Worm (Caenorhabditis elegans): ENCODE measurements around the gene glr-1.

Gene glr-1

ce11 chrIII:8580802-8581201 is 7.6 kb downstream of the glr-1 start, which contains the start of gene doxa-1:
TSS of gene doxa-1 (plus strand) at chrIII:8581102.
- TF ChIP-seq nhr-67 (tag; optimal IDR thresholded peaks at IDR 0.05) (no peak), ceh-28 (tag; optimal IDR thresholded peaks at IDR 0.05) (no peak), pqm-1 (tag; optimal IDR thresholded peaks at IDR 0.05) (no peak)

DNA sequence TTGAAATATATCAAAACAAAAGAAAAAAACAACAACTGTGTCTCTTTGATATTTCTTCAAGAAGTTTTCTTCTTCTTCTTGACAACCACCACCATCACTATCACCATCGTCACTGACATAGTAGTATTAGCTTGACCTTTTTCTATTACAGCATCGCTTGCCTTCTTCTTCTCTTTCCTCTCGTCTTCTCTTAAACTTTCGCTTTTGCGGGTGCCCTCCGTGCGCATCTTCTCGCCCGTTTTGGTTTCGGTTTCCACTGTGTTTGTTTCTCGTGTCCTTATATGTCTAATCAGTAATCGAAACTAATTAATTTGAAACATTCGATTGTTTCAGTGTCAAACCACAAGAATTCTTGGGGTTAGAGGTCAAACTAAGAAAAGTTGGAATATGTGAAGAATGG is 9.1 kb downstream of the glr-1 start:
- TF ChIP-seq nhr-76 (tag; optimal IDR thresholded peaks at IDR 0.05) (no peak), ceh-9 (tag; optimal IDR thresholded peaks at IDR 0.05) (no peak), elt-2 (tag; optimal IDR thresholded peaks at IDR 0.05) (no peak), ZK546.5 (tag; optimal IDR thresholded peaks at IDR 0.05) (no peak), lin-39 (tag; optimal IDR thresholded peaks at IDR 0.05) (no peak), lsy-12 (tag; optimal IDR thresholded peaks at IDR 0.05) (no peak), nhr-23 (tag; optimal IDR thresholded peaks at IDR 0.05) (peak; percentile 11), nhr-25 (tag; optimal IDR thresholded peaks at IDR 0.05) (peak; percentile 83), ztf-4 (tag; optimal IDR thresholded peaks at IDR 0.05) (no peak), egl-27 (tag; optimal IDR thresholded peaks at IDR 0.05) (no peak), unc-62 (GFP tag; optimal IDR thresholded peaks at IDR 0.05) (no peak)

DNA sequence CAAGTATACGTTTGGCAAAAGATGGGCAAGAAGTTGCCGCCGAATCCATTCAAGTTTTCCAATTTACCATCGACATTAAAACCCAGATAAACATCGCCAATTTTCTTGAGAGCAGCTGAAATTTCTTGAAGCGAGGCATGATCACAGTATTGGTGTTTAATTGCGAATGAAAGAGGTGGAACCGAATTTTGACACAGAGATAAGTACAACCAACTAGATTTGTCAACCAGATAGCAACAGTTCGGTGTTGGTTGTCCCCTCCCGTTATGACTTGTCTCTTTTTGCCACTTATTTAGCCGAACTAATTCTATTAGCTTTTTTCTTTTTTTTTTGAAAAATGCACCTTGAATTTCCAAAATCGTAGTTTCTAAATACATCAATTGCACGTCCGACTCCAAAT is 10.1 kb downstream of the glr-1 start:
- TF ChIP-seq eor-1 (tag; optimal IDR thresholded peaks at IDR 0.05): no peak
- peak; percentile 80 for TF ChIP-seq elt-1 (tag; optimal IDR thresholded peaks at IDR 0.05)
- TF ChIP-seq mml-1 (tag; optimal IDR thresholded peaks at IDR 0.05): no peak
- no peak for TF ChIP-seq fkh-2 (tag; optimal IDR thresholded peaks at IDR 0.05)
- no peak for TF ChIP-seq skn-1 (tag; optimal IDR thresholded peaks at IDR 0.05)
- TF ChIP-seq ceh-16 (tag; optimal IDR thresholded peaks at IDR 0.05): no peak
- no peak for TF ChIP-seq fos-1 (tag; optimal IDR thresholded peaks at IDR 0.05)
- TF ChIP-seq elt-3 (tag; optimal IDR thresholded peaks at IDR 0.05): no peak
- no peak for TF ChIP-seq nhr-23 (tag; optimal IDR thresholded peaks at IDR 0.05)
- peak; percentile 10 for TF ChIP-seq nhr-25 (tag; optimal IDR thresholded peaks at IDR 0.05)
- TF ChIP-seq nhr-12 (tag; optimal IDR thresholded peaks at IDR 0.05): no peak
- TF ChIP-seq ama-1 (optimal IDR thresholded peaks at IDR 0.05): no peak
- TF ChIP-seq tbx-2 (tag; optimal IDR thresholded peaks at IDR 0.05): no peak

- peak; percentile 7 for TF ChIP-seq nhr-23 (tag; optimal IDR thresholded peaks at IDR 0.05)
- peak; percentile 97 for TF ChIP-seq elt-1 (tag; optimal IDR thresholded peaks at IDR 0.05)
- TF ChIP-seq lin-39 (tag; optimal IDR thresholded peaks at IDR 0.05): no peak
- no peak for TF ChIP-seq pha-4 (tag; optimal IDR thresholded peaks at IDR 0.05)
- no peak for TF ChIP-seq ztf-4 (tag; optimal IDR thresholded peaks at IDR 0.05)
- no peak for TF ChIP-seq lsy-12 (tag; optimal IDR thresholded peaks at IDR 0.05)
- no peak for TF ChIP-seq R02D3.7 (tag; optimal IDR thresholded peaks at IDR 0.05)
- TF ChIP-seq ama-1 (optimal IDR thresholded peaks at IDR 0.05): no peak
- TF ChIP-seq nhr-25 (tag; optimal IDR thresholded peaks at IDR 0.05): peak; percentile 64
- TF ChIP-seq ceh-9 (tag; optimal IDR thresholded peaks at IDR 0.05): no peak
- TF ChIP-seq eor-1 (tag; optimal IDR thresholded peaks at IDR 0.05): no peak
- TF ChIP-seq nhr-77 (tag; optimal IDR thresholded peaks at IDR 0.05): no peak
- no peak for TF ChIP-seq egl-27 (tag; optimal IDR thresholded peaks at IDR 0.05)
Observed at ce11 chrIII:8577534-8577933, 10.9 kb downstream of the glr-1 start.

- TF ChIP-seq elt-1 (tag; optimal IDR thresholded peaks at IDR 0.05): peak; percentile 51
- no peak for TF ChIP-seq ceh-82 (tag; optimal IDR thresholded peaks at IDR 0.05)
- peak; percentile 93 for TF ChIP-seq nhr-23 (tag; optimal IDR thresholded peaks at IDR 0.05)
- TF ChIP-seq nhr-67 (tag; optimal IDR thresholded peaks at IDR 0.05): no peak
- peak; percentile 71 for TF ChIP-seq snpc-4 (tag; optimal IDR thresholded peaks at IDR 0.05)
- no peak for TF ChIP-seq unc-62 (GFP tag; optimal IDR thresholded peaks at IDR 0.05)
- no peak for TF ChIP-seq ztf-11 (tag; optimal IDR thresholded peaks at IDR 0.05)
- TF ChIP-seq ZK546.5 (tag; optimal IDR thresholded peaks at IDR 0.05): no peak
Observed at ce11 chrIII:8575359-8576101, 12.9 kb downstream of the glr-1 start.

DNA sequence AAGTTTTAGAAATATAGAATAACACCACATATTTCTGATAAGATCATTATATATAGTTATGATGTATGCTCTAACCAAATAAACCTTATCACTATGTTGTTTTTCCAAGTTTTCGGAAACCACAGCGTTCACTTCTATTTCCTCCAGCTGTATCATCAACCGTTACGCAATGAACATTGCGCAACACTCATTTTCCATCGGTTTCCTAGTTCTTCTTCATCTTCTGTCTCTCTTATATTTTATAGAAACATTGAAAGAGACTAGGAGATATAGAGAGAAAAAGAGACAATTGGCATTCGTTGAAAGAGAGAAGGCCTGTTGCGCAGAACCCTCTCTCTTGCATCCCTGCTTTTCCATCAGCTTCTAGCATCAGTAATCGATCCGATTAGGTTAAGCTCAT is 14.1 kb downstream of the glr-1 start:
- TF ChIP-seq jun-1 (tag; optimal IDR thresholded peaks at IDR 0.05) (no peak), nhr-43 (tag; optimal IDR thresholded peaks at IDR 0.05; ENCODE audit: poor library complexity, severe bottlenecking) (no peak), nhr-23 (tag; optimal IDR thresholded peaks at IDR 0.05) (peak; percentile 19)
